Worm (Caenorhabditis elegans) whole organism, young adult: ENCODE results near the gene B0244.4.

ENCODE experiments used
- B0019.2 ChIP-seq: fragments of 200-800 bp; sonication (Bioruptor generic); conservative IDR thresholded peaks from 2 replicates; pipeline ENCODE4 v1.3.6; 2022; ENCODE audit warnings: missing genetic modification reagents, missing genetic modification characterization, missing compliant biosample characterization
- B0261.1 ChIP-seq: sonication (generic microtip); optimal IDR thresholded peaks from 2 replicates; lab custom pipeline; 2016; ENCODE audit warnings: mild to moderate bottlenecking, missing genetic modification characterization, moderate library complexity, missing compliant biosample characterization
- B0336.3 ChIP-seq: fragments of 200-800 bp; sonication (Bioruptor generic); IDR thresholded peaks from 2 replicates; pipeline ENCODE4 v1.3.6; 2022; ENCODE audit warnings: missing genetic modification characterization, missing compliant biosample characterization
- D2030.7 ChIP-seq: fragments of 200-800 bp; sonication (Bioruptor generic); IDR thresholded peaks from 2 replicates; pipeline ENCODE4 v1.3.6; 2022; ENCODE audit warnings: missing genetic modification reagents, missing genetic modification characterization, missing compliant biosample characterization
- F37B4.10 ChIP-seq: fragments of 200-800 bp; sonication (Bioruptor generic); IDR thresholded peaks from 2 replicates; pipeline ENCODE4 v1.3.6; 2022; ENCODE audit warnings: missing genetic modification characterization, missing compliant biosample characterization
- F39B2.1 ChIP-seq: fragments of 200-800 bp; sonication (Bioruptor generic); IDR thresholded peaks from 2 replicates; pipeline ENCODE4 v1.3.6; 2022; ENCODE audit warnings: missing genetic modification reagents, missing genetic modification characterization, missing compliant biosample characterization
- F57A8.1 ChIP-seq: fragments of 200-800 bp; sonication (Bioruptor generic); optimal IDR thresholded peaks from 2 replicates; lab custom pipeline; 2018; ENCODE audit warnings: mild to moderate bottlenecking, missing genetic modification characterization, moderate library complexity, missing compliant biosample characterization
- K12H6.12 ChIP-seq: fragments of 200-800 bp; sonication (Bioruptor generic); optimal IDR thresholded peaks from 2 replicates; lab custom pipeline; 2018; ENCODE audit warnings: mild to moderate bottlenecking, missing genetic modification characterization, missing compliant biosample characterization
- Y53F4B.3 ChIP-seq: fragments of 200-800 bp; sonication (Bioruptor generic); IDR thresholded peaks from 2 replicates; pipeline ENCODE4 v1.3.6; 2022; ENCODE audit warnings: missing genetic modification reagents, missing genetic modification characterization, missing compliant biosample characterization
- Y67H2A.10 ChIP-seq: fragments of 200-800 bp; sonication (Bioruptor generic); conservative IDR thresholded peaks from 2 replicates; pipeline ENCODE4 v1.3.6; 2022; ENCODE audit warnings: missing genetic modification reagents, missing genetic modification characterization, missing compliant biosample characterization
- Y79H2A.3 ChIP-seq: fragments of 200-800 bp; sonication (Bioruptor generic); conservative IDR thresholded peaks from 2 replicates; pipeline ENCODE4 v1.3.6; 2022; ENCODE audit warnings: missing genetic modification reagents, missing genetic modification characterization, missing compliant biosample characterization
- Y95B8A.8 ChIP-seq: fragments of 200-800 bp; sonication (Bioruptor generic); IDR thresholded peaks from 2 replicates; pipeline ENCODE4 v1.3.6; 2022; ENCODE audit warnings: missing genetic modification reagents, missing genetic modification characterization, missing compliant biosample characterization
- athp-1 ChIP-seq: sonication (generic microtip); optimal IDR thresholded peaks from 2 replicates; lab custom pipeline; 2017; ENCODE audit warnings: mild to moderate bottlenecking, missing genetic modification characterization, missing compliant biosample characterization
- attf-5 ChIP-seq: fragments of 200-800 bp; sonication (Bioruptor generic); optimal IDR thresholded peaks from 2 replicates; lab custom pipeline; 2018; ENCODE audit warnings: mild to moderate bottlenecking, missing genetic modification characterization, missing compliant biosample characterization
- bed-2 ChIP-seq: fragments of 200-800 bp; sonication (Bioruptor generic); IDR thresholded peaks from 2 replicates; pipeline ENCODE4 v1.3.6; 2022; ENCODE audit warnings: missing genetic modification reagents, missing genetic modification characterization, missing compliant biosample characterization
- ccch-3 ChIP-seq: fragments of 200-800 bp; sonication (Bioruptor generic); optimal IDR thresholded peaks from 2 replicates; lab custom pipeline; 2018; ENCODE audit warnings: mild to moderate bottlenecking, missing genetic modification characterization, missing compliant biosample characterization
- cebp-1 ChIP-seq, 2 experiments: fragments of 200-800 bp in 1 of 2; sonication (Bioruptor generic) in 1 of 2; sonication (generic microtip) in 1 of 2; IDR thresholded peaks in 1 of 2; optimal IDR thresholded peaks in 1 of 2; 2 replicates each; pipeline versions ENCODE4 v1.3.6 to Lab custom; 2017 to 2022; ENCODE audit warnings: missing compliant biosample characterization in 2 of 2, missing genetic modification characterization in 2 of 2, mild to moderate bottlenecking in 1 of 2, missing genetic modification reagents in 1 of 2, moderate library complexity in 1 of 2
- cebp-2 ChIP-seq: fragments of 200-800 bp; sonication (Bioruptor generic); IDR thresholded peaks from 2 replicates; pipeline ENCODE4 v1.3.6; 2022; ENCODE audit warnings: missing genetic modification characterization, missing compliant biosample characterization
- ceh-100 ChIP-seq: fragments of 200-800 bp; sonication (Bioruptor generic); IDR thresholded peaks from 2 replicates; pipeline ENCODE4 v1.3.6; 2022; ENCODE audit warnings: missing genetic modification reagents, missing genetic modification characterization, missing compliant biosample characterization
- ceh-91 ChIP-seq: fragments of 200-800 bp; sonication (Bioruptor generic); IDR thresholded peaks from 2 replicates; pipeline ENCODE4 v1.3.6; 2022; ENCODE audit warnings: missing genetic modification reagents, missing genetic modification characterization, missing compliant biosample characterization
- chd-7 ChIP-seq: sonication (generic microtip); optimal IDR thresholded peaks from 2 replicates; lab custom pipeline; 2016; ENCODE audit warnings: mild to moderate bottlenecking, missing genetic modification characterization, moderate library complexity, missing compliant biosample characterization
- die-1 ChIP-seq: sonication (generic microtip); optimal IDR thresholded peaks from 2 replicates; lab custom pipeline; 2016; ENCODE audit warnings: missing genotype, mild to moderate bottlenecking, missing genetic modification characterization, missing compliant biosample characterization
- dox-1 ChIP-seq: fragments of 200-800 bp; sonication (Bioruptor generic); IDR thresholded peaks from 2 replicates; pipeline ENCODE4 v1.3.6; 2022; ENCODE audit warnings: missing genetic modification reagents, missing genetic modification characterization, missing compliant biosample characterization
- dpff-1 ChIP-seq: sonication (generic microtip); optimal IDR thresholded peaks from 2 replicates; lab custom pipeline; 2017; ENCODE audit warnings: mild to moderate bottlenecking, missing genetic modification characterization, missing compliant biosample characterization
- efl-1 ChIP-seq: fragments of 150-350 bp; optimal IDR thresholded peaks from 2 replicates; lab custom pipeline; 2014; ENCODE audit warnings: missing biosample characterization, missing genetic modification reagents, missing genetic modification characterization
- egrh-3 ChIP-seq: fragments of 200-800 bp; sonication (Bioruptor generic); IDR thresholded peaks from 2 replicates; pipeline ENCODE4 v1.3.6; 2022; ENCODE audit warnings: missing genetic modification reagents, missing genetic modification characterization, missing compliant biosample characterization
- him-1 ChIP-seq: sonication (generic microtip); optimal IDR thresholded peaks from 2 replicates; lab custom pipeline; 2016; ENCODE audit warnings: missing genotype, missing genetic modification reagents, missing genetic modification characterization, missing compliant biosample characterization
- hlh-12 ChIP-seq: sonication (generic microtip); optimal IDR thresholded peaks from 2 replicates; lab custom pipeline; 2016; ENCODE audit warnings: missing genetic modification characterization, missing compliant biosample characterization
- hrde-1 ChIP-seq: sonication (generic microtip); optimal IDR thresholded peaks from 2 replicates; lab custom pipeline; 2016; ENCODE audit warnings: missing genetic modification characterization, mild to moderate bottlenecking, missing compliant biosample characterization, moderate library complexity, missing genotype, missing genetic modification reagents, borderline replicate concordance
- lin-26 ChIP-seq: fragments of 200-800 bp; sonication (Bioruptor generic); IDR thresholded peaks from 2 replicates; pipeline ENCODE4 v1.3.6; 2022; ENCODE audit warnings: missing genetic modification reagents, missing genetic modification characterization, missing compliant biosample characterization
- lin-40 ChIP-seq: sonication (generic microtip); optimal IDR thresholded peaks from 2 replicates; lab custom pipeline; 2016; ENCODE audit warnings: missing genetic modification characterization, mild to moderate bottlenecking, missing compliant biosample characterization, missing genotype, missing genetic modification reagents
- lin-54 ChIP-seq: fragments of 200-800 bp; sonication (Bioruptor generic); optimal IDR thresholded peaks from 2 replicates; lab custom pipeline; 2018; ENCODE audit warnings: mild to moderate bottlenecking, missing genetic modification characterization, missing compliant biosample characterization
- madf-10 ChIP-seq: sonication (generic microtip); optimal IDR thresholded peaks from 2 replicates; lab custom pipeline; 2016; ENCODE audit warnings: mild to moderate bottlenecking, missing genetic modification characterization, missing compliant biosample characterization
- madf-6 ChIP-seq: fragments of 200-800 bp; sonication (Bioruptor generic); IDR thresholded peaks from 2 replicates; pipeline ENCODE4 v1.3.6; 2022; ENCODE audit warnings: missing genetic modification reagents, missing genetic modification characterization, missing compliant biosample characterization
- mel-28 ChIP-seq: sonication (generic microtip); optimal IDR thresholded peaks from 2 replicates; lab custom pipeline; 2016; ENCODE audit warnings: borderline replicate concordance, mild to moderate bottlenecking, missing genetic modification characterization, missing compliant biosample characterization
- nhr-90 ChIP-seq: sonication (generic microtip); optimal IDR thresholded peaks from 2 replicates; lab custom pipeline; 2016; ENCODE audit warnings: missing genotype, mild to moderate bottlenecking, missing genetic modification characterization, missing compliant biosample characterization
- pha-4 ChIP-seq: fragments of 150-350 bp; sonication (generic microtip); optimal IDR thresholded peaks from 2 replicates; lab custom pipeline; 2014; ENCODE audit warnings: missing biosample characterization, missing genetic modification reagents, missing genetic modification characterization
- repo-1 ChIP-seq: sonication (generic microtip); optimal IDR thresholded peaks from 2 replicates; lab custom pipeline; 2017; ENCODE audit warnings: mild to moderate bottlenecking, missing genetic modification characterization, missing compliant biosample characterization
- snpc-3.4 ChIP-seq: sonication (generic microtip); optimal IDR thresholded peaks from 2 replicates; lab custom pipeline; 2017; ENCODE audit warnings: missing genetic modification characterization, mild to moderate bottlenecking, missing compliant biosample characterization, antibody characterized with exemption, moderate library complexity, missing genotype, missing genetic modification reagents
- somi-1 ChIP-seq: fragments of 200-800 bp; sonication (Bioruptor generic); optimal IDR thresholded peaks from 2 replicates; lab custom pipeline; 2018; ENCODE audit warnings: mild to moderate bottlenecking, missing genetic modification characterization, missing compliant biosample characterization
- tlf-1 ChIP-seq: fragments of 200-800 bp; sonication (Bioruptor generic); optimal IDR thresholded peaks from 2 replicates; lab custom pipeline; 2018; ENCODE audit warnings: mild to moderate bottlenecking, missing genetic modification characterization, missing compliant biosample characterization
- unc-130 ChIP-seq: sonication (generic microtip); optimal IDR thresholded peaks from 2 replicates; lab custom pipeline; 2016; ENCODE audit warnings: missing genetic modification reagents, missing genetic modification characterization, missing compliant biosample characterization
- xnd-1 ChIP-seq: sonication (generic microtip); optimal IDR thresholded peaks from 2 replicates; lab custom pipeline; 2016; ENCODE audit warnings: missing genotype, missing genetic modification reagents, missing genetic modification characterization, missing compliant biosample characterization
- zfh-2 ChIP-seq: fragments of 200-800 bp; sonication (Bioruptor generic); conservative IDR thresholded peaks from 2 replicates; pipeline ENCODE4 v1.3.6; 2022; ENCODE audit warnings: missing genetic modification reagents, missing genetic modification characterization, missing compliant biosample characterization
- zim-3 ChIP-seq: sonication (generic microtip); optimal IDR thresholded peaks from 2 replicates; lab custom pipeline; 2017; ENCODE audit warnings: mild to moderate bottlenecking, missing genetic modification characterization, moderate library complexity, missing compliant biosample characterization
- ztf-18 ChIP-seq: sonication (generic microtip); optimal IDR thresholded peaks from 2 replicates; lab custom pipeline; 2016; ENCODE audit warnings: missing genotype, mild to moderate bottlenecking, missing genetic modification characterization, missing compliant biosample characterization
- ztf-22 ChIP-seq: fragments of 200-800 bp; sonication (Bioruptor generic); optimal IDR thresholded peaks from 2 replicates; lab custom pipeline; 2018; ENCODE audit warnings: mild to moderate bottlenecking, missing genetic modification characterization, moderate library complexity, missing compliant biosample characterization
- ztf-26 ChIP-seq: sonication (generic microtip); optimal IDR thresholded peaks from 2 replicates; lab custom pipeline; 2017; ENCODE audit warnings: missing genetic modification characterization, missing compliant biosample characterization

B0244.4 gene

DNA sequence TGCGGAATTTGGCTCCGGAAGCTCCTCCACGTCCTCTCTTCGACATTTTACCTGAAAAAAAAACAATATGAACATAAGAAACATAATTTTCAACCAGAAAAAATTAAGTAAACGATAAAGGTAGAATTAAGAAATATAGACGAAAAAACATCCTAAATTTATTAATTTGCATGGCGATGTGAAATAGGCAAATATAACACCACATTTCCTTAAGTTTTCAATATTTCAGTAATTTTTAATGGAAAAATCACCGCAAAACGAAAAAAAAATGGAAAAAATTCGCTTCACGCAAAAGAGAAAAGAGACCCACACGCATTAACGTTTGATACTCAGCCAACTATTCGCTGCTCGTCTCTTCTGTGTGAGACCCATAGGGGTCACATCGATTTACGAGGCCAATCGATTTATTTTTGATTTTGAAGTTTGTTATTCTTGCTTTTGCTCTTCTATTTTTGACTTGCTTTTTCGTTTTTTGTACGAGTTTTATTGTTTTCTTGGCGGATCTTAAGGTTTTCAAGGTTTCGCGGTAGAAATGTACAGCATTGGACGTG lies 41.1 kb upstream of the B0244.4 start, which contains the start of gene rpl-23 (continued):
- peak; percentile 65 for TF ChIP-seq efl-1
- peak; percentile 40 for TF ChIP-seq ztf-18 (tag; lab: Kevin White, UChicago)
- TF ChIP-seq K12H6.12 (tag; lab: Kevin White, UChicago) = peak; percentile 59
- TF ChIP-seq cebp-2 (GFP tag; lab: Robert Waterston, UW) = no peak
- TF ChIP-seq Y95B8A.8 (GFP tag; lab: Robert Waterston, UW) = peak; percentile 74; the same call in 1 of the 2 replicates
- no peak for TF ChIP-seq mel-28 (tag; lab: Kevin White, UChicago)
- no peak for TF ChIP-seq repo-1 (tag; lab: Kevin White, UChicago)
- no peak for TF ChIP-seq him-1 (tag; lab: Kevin White, UChicago)
- TF ChIP-seq F39B2.1 (GFP tag; lab: Robert Waterston, UW) = no peak
- TF ChIP-seq F37B4.10 = no peak
- no peak for TF ChIP-seq bed-2 (GFP tag; lab: Robert Waterston, UW)
- TF ChIP-seq chd-7 (tag; lab: Kevin White, UChicago) = no peak
- TF ChIP-seq cebp-1 (GFP tag; IDR thresholded peaks at IDR 0.05; lab: Robert Waterston, UW) = no peak; the same call in 1 of the 2 replicates
- TF ChIP-seq cebp-1 (tag; optimal IDR thresholded peaks at IDR 0.05; lab: Kevin White, UChicago) = peak; percentile 68
- no peak for TF ChIP-seq Y53F4B.3
- TF ChIP-seq zfh-2 (GFP tag; lab: Robert Waterston, UW) = no peak
- no peak for TF ChIP-seq hrde-1 (tag; lab: Kevin White, UChicago)
- peak; percentile 18 for TF ChIP-seq pha-4 (tag; lab: Kevin White, UChicago)
- peak; percentile 60; the same call in 1 of the 2 replicates for TF ChIP-seq dox-1 (GFP tag; lab: Robert Waterston, UW)
- TF ChIP-seq nhr-90 = no peak
- TF ChIP-seq lin-54 (GFP tag; lab: Kevin White, UChicago) = peak; percentile 74
- TF ChIP-seq die-1 = no peak
- TF ChIP-seq hlh-12 (tag; lab: Kevin White, UChicago) = no peak
- TF ChIP-seq F57A8.1 (GFP tag; lab: Kevin White, UChicago) = no peak
- no peak for TF ChIP-seq egrh-3 (GFP tag; lab: Robert Waterston, UW)
- TF ChIP-seq zim-3 = no peak
- no peak for TF ChIP-seq Y67H2A.10 (GFP tag; lab: Robert Waterston, UW)
- TF ChIP-seq madf-6 = peak; percentile 80
- TF ChIP-seq lin-40 (tag; lab: Kevin White, UChicago) = peak; percentile 71
- TF ChIP-seq dpff-1 (tag; lab: Kevin White, UChicago) = no peak
- peak; percentile 68 for TF ChIP-seq ceh-91 (GFP tag; lab: Robert Waterston, UW)
- TF ChIP-seq B0019.2 = peak; percentile 48; the same call in 1 of the 2 replicates
- peak; percentile 67 for TF ChIP-seq tlf-1 (GFP tag; lab: Kevin White, UChicago)
- TF ChIP-seq B0261.1 (tag; lab: Kevin White, UChicago) = no peak
- peak; percentile 10 for TF ChIP-seq xnd-1 (tag; lab: Kevin White, UChicago)
- no peak for TF ChIP-seq lin-26 (GFP tag; lab: Robert Waterston, UW)
- no peak for TF ChIP-seq Y79H2A.3 (GFP tag; lab: Robert Waterston, UW)
- TF ChIP-seq attf-5 (GFP tag; lab: Kevin White, UChicago) = peak; percentile 91
- no peak for TF ChIP-seq unc-130 (GFP tag; lab: Kevin White, UChicago)
- peak; percentile 77 for TF ChIP-seq D2030.7 (GFP tag; lab: Robert Waterston, UW)
- no peak for TF ChIP-seq ccch-3 (GFP tag; lab: Kevin White, UChicago)
- no peak for TF ChIP-seq B0336.3
- TF ChIP-seq madf-10 (tag; lab: Kevin White, UChicago) = peak; percentile 55
- TF ChIP-seq ceh-100 (GFP tag; lab: Robert Waterston, UW) = no peak
- TF ChIP-seq athp-1 (tag; lab: Kevin White, UChicago) = peak; percentile 81
- no peak for TF ChIP-seq ztf-22
- no peak for TF ChIP-seq ztf-26 (tag; lab: Kevin White, UChicago)
- no peak for TF ChIP-seq somi-1 (GFP tag; lab: Kevin White, UChicago)
- peak; percentile 87 for TF ChIP-seq snpc-3.4
